Worm (Caenorhabditis elegans): ENCODE results near the gene srxa-9.
A peak's percentile ranks its signal among the peaks of the same experiment; 100 is the strongest.

srxa-9 gene

ce11 chrX:15706108-15706676, 40.6 kb upstream of the srxa-9 start (continued):
- TF ChIP-seq mab-9 (GFP tag; IDR thresholded peaks at IDR 0.05): no peak
- no peak for TF ChIP-seq efl-1 (optimal IDR thresholded peaks at IDR 0.05)
- TF ChIP-seq efl-1 (GFP tag; optimal IDR thresholded peaks at IDR 0.05 in 1 of 2): no peak
- TF ChIP-seq F16B12.6 (tag; optimal IDR thresholded peaks at IDR 0.05): no peak
- TF ChIP-seq grh-1 (GFP tag; IDR thresholded peaks at IDR 0.05): no peak
- no peak for TF ChIP-seq unc-86 (tag; optimal IDR thresholded peaks at IDR 0.05)
- TF ChIP-seq hlh-4 (tag; optimal IDR thresholded peaks at IDR 0.05): no peak
- no peak for TF ChIP-seq egl-27 (tag; optimal IDR thresholded peaks at IDR 0.05)
- TF ChIP-seq fkh-8 (tag; optimal IDR thresholded peaks at IDR 0.05): no peak
- TF ChIP-seq nhr-20 (tag; optimal IDR thresholded peaks at IDR 0.05): peak; percentile 77
- TF ChIP-seq C04F5.9 (tag; optimal IDR thresholded peaks at IDR 0.05): no peak
- TF ChIP-seq sup-37 (GFP tag; optimal IDR thresholded peaks at IDR 0.05): no peak
- TF ChIP-seq lin-13 (GFP tag; optimal IDR thresholded peaks at IDR 0.05): no peak
- TF ChIP-seq aha-1 (tag; optimal IDR thresholded peaks at IDR 0.05): no peak
- no peak for TF ChIP-seq nhr-237 (tag; optimal IDR thresholded peaks at IDR 0.05)
- no peak for TF ChIP-seq aly-2 (tag; optimal IDR thresholded peaks at IDR 0.05)
- no peak for TF ChIP-seq jun-1 (tag; optimal IDR thresholded peaks at IDR 0.05)
- peak; percentile 43 for TF ChIP-seq nhr-19 (GFP tag; conservative IDR thresholded peaks at IDR 0.05)
- no peak for TF ChIP-seq ztf-4 (tag; optimal IDR thresholded peaks at IDR 0.05)
- no peak for TF ChIP-seq swsn-7 (tag; optimal IDR thresholded peaks at IDR 0.05)
- TF ChIP-seq nhr-76 (tag; optimal IDR thresholded peaks at IDR 0.05): no peak
- no peak for TF ChIP-seq nhr-12 (tag; optimal IDR thresholded peaks at IDR 0.05)
- TF ChIP-seq blmp-1 (tag; optimal IDR thresholded peaks at IDR 0.05): peak; percentile 50
- no peak for TF ChIP-seq sox-4 (tag; optimal IDR thresholded peaks at IDR 0.05)
- TF ChIP-seq ceh-63 (GFP tag; optimal IDR thresholded peaks at IDR 0.05): no peak
- TF ChIP-seq ceh-88 (GFP tag; IDR thresholded peaks at IDR 0.05): no peak
- no peak for TF ChIP-seq nhr-84 (tag; optimal IDR thresholded peaks at IDR 0.05)
- TF ChIP-seq efl-3 (GFP tag; optimal IDR thresholded peaks at IDR 0.05): no peak
- peak; percentile 20 for TF ChIP-seq nhr-47 (tag; optimal IDR thresholded peaks at IDR 0.05)
- peak; percentile 23 for TF ChIP-seq rnt-1 (tag; optimal IDR thresholded peaks at IDR 0.05)
- TF ChIP-seq lir-3 (tag; optimal IDR thresholded peaks at IDR 0.05; ENCODE audit: poor library complexity): no peak
- peak; percentile 87 for TF ChIP-seq vab-15 (tag; optimal IDR thresholded peaks at IDR 0.05)
- TF ChIP-seq snpc-4 (tag; optimal IDR thresholded peaks at IDR 0.05): no peak
- peak; percentile 57 for TF ChIP-seq snu-23 (GFP tag; optimal IDR thresholded peaks at IDR 0.05)
- TF ChIP-seq unc-130 (tag; optimal IDR thresholded peaks at IDR 0.05): peak; percentile 49
- no peak for TF ChIP-seq pax-3 (tag; optimal IDR thresholded peaks at IDR 0.05)
- TF ChIP-seq lin-15B (tag; optimal IDR thresholded peaks at IDR 0.05): no peak
- TF ChIP-seq nhr-85 (tag): peak; percentile 97
- peak in 1 of 2 experiments; percentile 57 for TF ChIP-seq lin-35 (GFP tag; optimal IDR thresholded peaks at IDR 0.05)
- TF ChIP-seq sptf-1 (tag; optimal IDR thresholded peaks at IDR 0.05): no peak
- TF ChIP-seq pag-3 (tag; optimal IDR thresholded peaks at IDR 0.05; ENCODE audit: borderline replicate concordance, insufficient read depth): no peak
- peak in 1 of 2 experiments; percentile 62 for TF ChIP-seq mdl-1 (tag; optimal IDR thresholded peaks at IDR 0.05)
- TF ChIP-seq Y116A8C.19 (tag; optimal IDR thresholded peaks at IDR 0.05; ENCODE audit: borderline replicate concordance): no peak
- no peak for TF ChIP-seq unc-30 (tag; optimal IDR thresholded peaks at IDR 0.05)
- TF ChIP-seq hpl-2 (GFP tag; optimal IDR thresholded peaks at IDR 0.05): no peak
- TF ChIP-seq lin-14 (GFP tag; optimal IDR thresholded peaks at IDR 0.05): peak; percentile 72
- no peak for TF ChIP-seq zip-4 (GFP tag; optimal IDR thresholded peaks at IDR 0.05)
- TF ChIP-seq pqm-1 (tag; optimal IDR thresholded peaks at IDR 0.05): no peak
- no peak for TF ChIP-seq ama-1 (optimal IDR thresholded peaks at IDR 0.05)
- peak; percentile 75 for TF ChIP-seq nhr-71 (tag; optimal IDR thresholded peaks at IDR 0.05)
- no peak for TF ChIP-seq tlp-1 (tag; optimal IDR thresholded peaks at IDR 0.05)
- no peak for TF ChIP-seq dsc-1 (tag; optimal IDR thresholded peaks at IDR 0.05)
- peak in 2 of 6 experiments; percentile 58 to 71 for TF ChIP-seq elt-3 (tag; optimal IDR thresholded peaks at IDR 0.05)
- no peak for TF ChIP-seq ceh-82 (tag; optimal IDR thresholded peaks at IDR 0.05)

Measured in whole organism, L1 larva.